Fruit fly (Drosophila melanogaster) whole organism, prepupa: ENCODE measurements around the gene CG12728.

Experiments used
- CG6276 ChIP-seq: fragments of 200-800 bp; sonication (Bioruptor generic); optimal IDR thresholded peaks from 2 replicates; lab custom pipeline; 2017; ENCODE audit warnings: missing biosample characterization, mild to moderate bottlenecking, missing genetic modification characterization
- Gug ChIP-seq: fragments of 200-800 bp; sonication (Bioruptor generic); IDR thresholded peaks from 2 replicates; pipeline ENCODE4 v1.3.6; 2022; ENCODE audit warnings: missing biosample characterization, missing genetic modification characterization
- Hr39 ChIP-seq: fragments of 200-800 bp; sonication (Bioruptor generic); optimal IDR thresholded peaks from 2 replicates; lab custom pipeline; 2016; ENCODE audit warnings: missing biosample characterization, missing genetic modification characterization
- OdsH ChIP-seq: fragments of 200-800 bp; sonication (Bioruptor generic); optimal IDR thresholded peaks from 3 replicates; lab custom pipeline; 2016; ENCODE audit warnings: missing biosample characterization, missing genetic modification characterization
- Sox15 ChIP-seq: fragments of 200-800 bp; sonication (Bioruptor generic); optimal IDR thresholded peaks from 3 replicates; lab custom pipeline; 2016; ENCODE audit warnings: missing biosample characterization, missing genetic modification characterization
- acj6 ChIP-seq: fragments of 200-800 bp; sonication (Bioruptor generic); optimal IDR thresholded peaks from 3 replicates; lab custom pipeline; 2016; ENCODE audit warnings: missing biosample characterization, missing genetic modification characterization
- fd85E ChIP-seq: fragments of 200-800 bp; sonication (Bioruptor generic); optimal IDR thresholded peaks from 3 replicates; lab custom pipeline; 2016; ENCODE audit warnings: missing biosample characterization, missing genetic modification characterization
- ss ChIP-seq, 2 experiments: fragments of 200-800 bp; sonication (Bioruptor generic); optimal IDR thresholded peaks; 2 replicates in 1 of 2; 3 replicates in 1 of 2; lab custom pipeline; 2017 to 2018; ENCODE audit warnings: mild to moderate bottlenecking in 2 of 2, missing biosample characterization in 2 of 2, missing genetic modification characterization in 2 of 2, moderate library complexity in 1 of 2
- vri ChIP-seq: fragments of 200-800 bp; sonication (Bioruptor generic); optimal IDR thresholded peaks from 3 replicates; lab custom pipeline; 2016; ENCODE audit warnings: missing biosample characterization, mild to moderate bottlenecking, missing genetic modification characterization

- TF ChIP-seq ss (GFP tag; optimal IDR thresholded peaks at IDR 0.05; lab: Kevin White, UChicago) (peak; percentile 100), Sox15 (GFP tag; lab: Kevin White, UChicago) (peak; percentile 99), vri (peak; percentile 99), CG6276 (GFP tag; lab: Kevin White, UChicago) (peak; percentile 99), acj6 (GFP tag; lab: Kevin White, UChicago) (peak; percentile 100), fd85E (GFP tag; lab: Kevin White, UChicago) (peak; percentile 98), OdsH (GFP tag; lab: Kevin White, UChicago) (peak; percentile 100), Hr39 (GFP tag; lab: Kevin White, UChicago) (peak; percentile 99), Gug (peak; percentile 99)
These were observed 23.8 kb upstream of the CG12728 start for dm6 chrX:5918499-5919126.
